Worm (Caenorhabditis elegans) whole organism, L4/young adult: ENCODE measurements around the gene nspc-7.

Source experiments
- W03F9.2 ChIP-seq: fragments of 150-350 bp; optimal IDR thresholded peaks from 2 replicates; lab custom pipeline; 2014; ENCODE audit warnings: missing biosample characterization, missing genetic modification characterization
- dao-5 ChIP-seq: sonication (generic microtip); optimal IDR thresholded peaks from 2 replicates; lab custom pipeline; 2016; ENCODE audit warnings: missing genotype, missing genetic modification characterization, moderate library complexity, missing compliant biosample characterization
- him-1 ChIP-seq: sonication (generic microtip); optimal IDR thresholded peaks from 2 replicates; lab custom pipeline; 2016; ENCODE audit warnings: missing genotype, missing genetic modification reagents, missing genetic modification characterization, missing compliant biosample characterization

DNA sequence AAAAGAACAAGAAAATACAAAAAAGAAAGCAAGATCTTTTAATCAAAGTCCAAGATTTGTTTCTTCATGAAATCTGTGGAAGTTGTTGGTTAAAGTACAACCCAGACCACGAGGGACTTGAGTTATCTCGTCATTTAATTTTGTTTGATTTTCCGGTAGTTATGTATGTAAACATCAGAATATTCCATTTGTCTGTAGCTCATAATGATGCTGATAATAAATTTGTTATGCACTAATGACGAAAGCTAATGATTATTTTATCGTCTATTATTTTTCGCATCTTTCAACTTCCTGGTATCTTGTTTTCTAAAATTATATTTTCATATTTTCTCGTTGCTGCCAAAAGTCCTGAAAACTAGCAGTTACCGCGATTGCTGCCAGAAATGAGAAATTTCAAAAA is 18.7 kb upstream of the nspc-7 start:
- TF ChIP-seq W03F9.2: no peak
- TF ChIP-seq him-1 (tag; lab: Kevin White, UChicago): no peak
- TF ChIP-seq dao-5 (tag; lab: Kevin White, UChicago): no peak
